Worm (Caenorhabditis elegans) whole organism, late embryonic: ENCODE data around the gene srx-64.

Source experiments
- ama-1 ChIP-seq: fragments of 150-350 bp; optimal IDR thresholded peaks from 2 replicates; lab custom pipeline; 2014
- dmd-4 ChIP-seq: sonication (generic microtip); optimal IDR thresholded peaks from 2 replicates; lab custom pipeline; 2016; ENCODE audit warnings: borderline replicate concordance, missing genetic modification characterization, missing compliant biosample characterization
- fkh-10 ChIP-seq: fragments of 150-350 bp; optimal IDR thresholded peaks from 2 replicates; lab custom pipeline; 2014; ENCODE audit warnings: missing biosample characterization, missing genetic modification reagents, missing genetic modification characterization
- lim-6 ChIP-seq: sonication (generic microtip); optimal IDR thresholded peaks from 2 replicates; lab custom pipeline; 2016; ENCODE audit warnings: missing genetic modification characterization, missing compliant biosample characterization
- mec-3 ChIP-seq: sonication (generic microtip); optimal IDR thresholded peaks from 2 replicates; lab custom pipeline; 2016; ENCODE audit warnings: borderline replicate concordance, missing genetic modification characterization, missing compliant biosample characterization
- nfya-1 ChIP-seq: sonication (generic microtip); optimal IDR thresholded peaks from 2 replicates; lab custom pipeline; 2017; ENCODE audit warnings: missing genetic modification characterization, mild to moderate bottlenecking, missing compliant biosample characterization, antibody characterized with exemption, moderate library complexity
- nhr-232 ChIP-seq: sonication (generic microtip); optimal IDR thresholded peaks from 2 replicates; lab custom pipeline; 2016; ENCODE audit warnings: missing genetic modification characterization, missing compliant biosample characterization
- pha-4 ChIP-seq: fragments of 150-350 bp; optimal IDR thresholded peaks from 2 replicates; lab custom pipeline; 2018; ENCODE audit warnings: missing biosample characterization, missing genetic modification reagents, missing genetic modification characterization
- tbx-2 ChIP-seq: sonication (generic microtip); optimal IDR thresholded peaks from 2 replicates; lab custom pipeline; 2016; ENCODE audit warnings: missing genetic modification characterization, missing compliant biosample characterization
- unc-3 ChIP-seq, 2 experiments: fragments of 200-800 bp in 1 of 2; sonication (Bioruptor generic) in 1 of 2; sonication (generic microtip) in 1 of 2; conservative IDR thresholded peaks in 1 of 2; optimal IDR thresholded peaks in 1 of 2; 2 replicates each; pipeline versions ENCODE4 v1.3.6 to Lab custom; 2016 to 2022; ENCODE audit warnings: missing compliant biosample characterization in 2 of 2, missing genetic modification characterization in 2 of 2, missing genetic modification reagents in 1 of 2
- unc-86 ChIP-seq: sonication (generic microtip); optimal IDR thresholded peaks from 2 replicates; lab custom pipeline; 2016; ENCODE audit warnings: missing genetic modification characterization, missing compliant biosample characterization

DNA sequence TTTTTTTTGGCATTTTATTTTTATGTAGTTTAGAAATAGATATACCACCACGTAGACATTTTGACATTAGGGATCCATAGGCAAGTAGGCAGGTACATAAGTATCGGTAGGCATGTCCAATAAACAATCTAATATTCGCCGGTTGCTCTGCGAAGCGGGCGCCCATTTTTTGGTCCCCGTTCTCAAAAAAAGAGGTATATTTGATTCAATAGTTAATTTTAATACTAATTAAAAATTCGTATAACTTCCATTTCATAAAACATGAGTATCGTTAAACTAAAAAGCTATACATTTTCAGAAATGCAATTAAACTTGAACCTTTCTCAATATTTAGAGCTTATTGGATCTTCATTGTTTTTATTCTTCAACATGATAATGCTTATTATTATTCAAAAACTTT is 47.8 kb downstream of the srx-64 start, which contains the start of gene str-83:
- TF ChIP-seq nfya-1 (tag; lab: Kevin White, UChicago) (no peak), dmd-4 (tag; lab: Kevin White, UChicago) (no peak), fkh-10 (no peak), tbx-2 (tag; lab: Kevin White, UChicago) (no peak), unc-86 (tag; lab: Kevin White, UChicago) (no peak), mec-3 (tag; lab: Kevin White, UChicago) (no peak), ama-1 (lab: Kevin White, UChicago) (no peak), lim-6 (tag; lab: Kevin White, UChicago) (no peak), unc-3 (GFP tag; conservative IDR thresholded peaks at IDR 0.05; lab: Robert Waterston, UW) (no peak), unc-3 (tag; optimal IDR thresholded peaks at IDR 0.05; lab: Kevin White, UChicago) (no peak), nhr-232 (tag; lab: Kevin White, UChicago) (no peak), pha-4 (no peak)
